Fruit fly (Drosophila melanogaster) whole organism, pupa: ENCODE measurements around the gene Atx-1.

Experiments used
- CG10348 ChIP-seq: fragments of 200-800 bp; sonication (Bioruptor generic); IDR thresholded peaks from 2 replicates; pipeline ENCODE4 v1.3.6; 2022; ENCODE audit warnings: missing biosample characterization, missing genetic modification characterization
- CG12605 ChIP-seq: fragments of 200-800 bp; sonication (Bioruptor generic); IDR thresholded peaks from 2 replicates; pipeline ENCODE4 v1.3.6; 2022; ENCODE audit warnings: missing biosample characterization, missing genetic modification characterization
- CG13204 ChIP-seq: fragments of 200-800 bp; sonication (Bioruptor generic); optimal IDR thresholded peaks from 2 replicates; lab custom pipeline; 2018; ENCODE audit warnings: missing biosample characterization, mild to moderate bottlenecking, missing genetic modification characterization, moderate library complexity
- CG14655 ChIP-seq: fragments of 200-800 bp; sonication (Bioruptor generic); optimal IDR thresholded peaks from 3 replicates; lab custom pipeline; 2017; ENCODE audit warnings: mild to moderate bottlenecking, missing biosample characterization, missing genetic modification reagents, missing genetic modification characterization
- CG15710 ChIP-seq: fragments of 200-800 bp; sonication (Bioruptor generic); optimal IDR thresholded peaks from 2 replicates; lab custom pipeline; 2018; ENCODE audit warnings: missing biosample characterization, mild to moderate bottlenecking, missing genetic modification characterization, moderate library complexity
- CG17806 ChIP-seq: fragments of 200-800 bp; sonication (Bioruptor generic); optimal IDR thresholded peaks from 2 replicates; lab custom pipeline; 2018; ENCODE audit warnings: missing biosample characterization, mild to moderate bottlenecking, missing genetic modification characterization, moderate library complexity
- CG32121 ChIP-seq: fragments of 200-800 bp; sonication (Bioruptor generic); IDR thresholded peaks from 2 replicates; pipeline ENCODE4 v1.3.6; 2022; ENCODE audit warnings: missing biosample characterization, missing genetic modification characterization
- CG34367 ChIP-seq: fragments of 200-800 bp; sonication (Bioruptor generic); optimal IDR thresholded peaks from 2 replicates; lab custom pipeline; 2018; ENCODE audit warnings: missing biosample characterization, mild to moderate bottlenecking, missing genetic modification characterization
- CG4496 ChIP-seq: fragments of 200-800 bp; sonication (Bioruptor generic); IDR thresholded peaks from 3 replicates; pipeline ENCODE4 v1.3.6; 2022; ENCODE audit warnings: missing biosample characterization, missing genetic modification characterization
- CG8159 ChIP-seq: fragments of 200-800 bp; sonication (Bioruptor generic); optimal IDR thresholded peaks from 3 replicates; lab custom pipeline; 2018; ENCODE audit warnings: missing biosample characterization, mild to moderate bottlenecking, missing genetic modification characterization, moderate library complexity
- CG8301 ChIP-seq: fragments of 200-800 bp; sonication (Bioruptor generic); optimal IDR thresholded peaks from 2 replicates; lab custom pipeline; 2018; ENCODE audit warnings: missing biosample characterization, mild to moderate bottlenecking, missing genetic modification characterization
- CG9948 ChIP-seq: fragments of 200-800 bp; sonication (Bioruptor generic); optimal IDR thresholded peaks from 2 replicates; lab custom pipeline; 2018; ENCODE audit warnings: missing biosample characterization, mild to moderate bottlenecking, missing genetic modification characterization, moderate library complexity
- D1 ChIP-seq: fragments of 200-800 bp; sonication (Bioruptor generic); optimal IDR thresholded peaks from 2 replicates; lab custom pipeline; 2018; ENCODE audit warnings: missing biosample characterization, mild to moderate bottlenecking, missing genetic modification characterization, moderate library complexity
- EcR ChIP-seq: fragments of 200-800 bp; sonication (Bioruptor generic); optimal IDR thresholded peaks from 3 replicates; lab custom pipeline; 2019; ENCODE audit warnings: missing biosample characterization, missing genetic modification characterization, mild to moderate bottlenecking, moderate library complexity, missing genetic modification reagents
- Ets98B ChIP-seq: fragments of 200-800 bp; sonication (Bioruptor generic); IDR thresholded peaks from 2 replicates; pipeline ENCODE4 v1.3.6; 2022; ENCODE audit warnings: missing biosample characterization, missing genetic modification characterization
- Pif1A ChIP-seq: fragments of 200-800 bp; sonication (Bioruptor generic); optimal IDR thresholded peaks from 3 replicates; lab custom pipeline; 2016; ENCODE audit warnings: missing biosample characterization, missing genetic modification characterization
- Pif1B ChIP-seq: fragments of 200-800 bp; sonication (Bioruptor generic); optimal IDR thresholded peaks from 3 replicates; lab custom pipeline; 2016; ENCODE audit warnings: missing biosample characterization, missing genetic modification characterization
- Snoo ChIP-seq: fragments of 200-800 bp; sonication (Bioruptor generic); optimal IDR thresholded peaks from 3 replicates; lab custom pipeline; 2017; ENCODE audit warnings: missing biosample characterization, mild to moderate bottlenecking, missing genetic modification characterization, inconsistent platforms
- fd96Ca ChIP-seq: fragments of 200-800 bp; sonication (Bioruptor generic); IDR thresholded peaks from 3 replicates; pipeline ENCODE4 v1.3.6; 2022; ENCODE audit warnings: missing biosample characterization, missing genetic modification characterization
- gl ChIP-seq: fragments of 200-800 bp; sonication (Bioruptor generic); optimal IDR thresholded peaks from 2 replicates; lab custom pipeline; 2018; ENCODE audit warnings: missing biosample characterization, mild to moderate bottlenecking, missing genetic modification characterization
- rn ChIP-seq: fragments of 200-800 bp; sonication (Bioruptor generic); IDR thresholded peaks from 2 replicates; pipeline ENCODE4 v1.3.6; 2022; ENCODE audit warnings: missing biosample characterization, missing genetic modification characterization

Gene Atx-1

dm6 chrX:6793390-6793789, 29.6 kb upstream of the Atx-1 start:
- TF ChIP-seq Pif1B (GFP tag; lab: Kevin White, UChicago) (peak; percentile 81), CG14655 (GFP tag; lab: Kevin White, UChicago) (peak; percentile 86), D1 (tag; lab: Kevin White, UChicago) (no peak), Snoo (tag; lab: Kevin White, UChicago) (peak; percentile 43), CG8159 (tag; lab: Kevin White, UChicago) (peak; percentile 52), EcR (GFP tag; lab: Kevin White, UChicago) (no peak), CG32121 (GFP tag; lab: Robert Waterston, UW) (peak; percentile 94), fd96Ca (GFP tag; lab: Robert Waterston, UW) (peak; percentile 93), CG9948 (tag; lab: Kevin White, UChicago) (peak; percentile 55), Pif1A (GFP tag; lab: Kevin White, UChicago) (peak; percentile 85), CG15710 (peak; percentile 44), CG12605 (GFP tag; lab: Robert Waterston, UW) (peak; percentile 89), CG13204 (GFP tag; lab: Kevin White, UChicago) (no peak), Ets98B (peak; percentile 93), gl (tag; lab: Kevin White, UChicago) (no peak), CG10348 (GFP tag; lab: Robert Waterston, UW) (peak; percentile 82), rn (GFP tag; lab: Robert Waterston, UW) (peak; percentile 79), CG34367 (tag; lab: Kevin White, UChicago) (peak; percentile 51), CG4496 (GFP tag; lab: Robert Waterston, UW) (peak; percentile 96), CG8301 (tag; lab: Kevin White, UChicago) (peak; percentile 84), CG17806 (peak; percentile 62)

DNA sequence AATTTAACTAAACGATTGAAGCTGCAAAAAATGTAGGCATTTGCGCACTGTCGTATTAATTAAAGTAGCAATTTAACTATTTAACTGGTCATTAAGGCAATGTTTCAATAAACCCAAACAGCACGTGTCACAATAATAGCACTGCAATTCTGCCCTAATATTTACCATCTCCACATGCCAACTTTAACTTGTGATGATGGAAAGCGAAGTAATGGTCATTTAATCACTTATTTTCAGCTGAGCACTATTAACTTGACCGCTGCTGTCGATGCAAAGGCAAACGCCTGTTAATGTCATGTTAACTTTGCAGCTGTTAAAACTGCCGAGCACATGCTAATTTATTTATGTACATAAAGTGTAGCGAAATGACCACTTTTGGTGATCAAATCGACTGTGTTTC, 28.8 kb upstream of the Atx-1 start:
- TF ChIP-seq gl (tag; lab: Kevin White, UChicago) (peak; percentile 34), CG17806 (peak; percentile 60), CG32121 (GFP tag; lab: Robert Waterston, UW) (peak; percentile 86), CG8301 (tag; lab: Kevin White, UChicago) (peak; percentile 72), CG14655 (GFP tag; lab: Kevin White, UChicago) (peak; percentile 70), rn (GFP tag; lab: Robert Waterston, UW) (peak; percentile 74), Snoo (tag; lab: Kevin White, UChicago) (peak; percentile 52), CG13204 (GFP tag; lab: Kevin White, UChicago) (no peak), CG10348 (GFP tag; lab: Robert Waterston, UW) (peak; percentile 57), CG15710 (peak; percentile 58), Ets98B (peak; percentile 91), Pif1B (GFP tag; lab: Kevin White, UChicago) (peak; percentile 64), fd96Ca (GFP tag; lab: Robert Waterston, UW) (peak; percentile 87), CG8159 (tag; lab: Kevin White, UChicago) (peak; percentile 58), CG12605 (GFP tag; lab: Robert Waterston, UW) (peak; percentile 81), D1 (tag; lab: Kevin White, UChicago) (no peak), CG9948 (tag; lab: Kevin White, UChicago) (peak; percentile 53), CG34367 (tag; lab: Kevin White, UChicago) (peak; percentile 72), CG4496 (GFP tag; lab: Robert Waterston, UW) (peak; percentile 94), EcR (GFP tag; lab: Kevin White, UChicago) (no peak), Pif1A (GFP tag; lab: Kevin White, UChicago) (peak; percentile 70)

DNA sequence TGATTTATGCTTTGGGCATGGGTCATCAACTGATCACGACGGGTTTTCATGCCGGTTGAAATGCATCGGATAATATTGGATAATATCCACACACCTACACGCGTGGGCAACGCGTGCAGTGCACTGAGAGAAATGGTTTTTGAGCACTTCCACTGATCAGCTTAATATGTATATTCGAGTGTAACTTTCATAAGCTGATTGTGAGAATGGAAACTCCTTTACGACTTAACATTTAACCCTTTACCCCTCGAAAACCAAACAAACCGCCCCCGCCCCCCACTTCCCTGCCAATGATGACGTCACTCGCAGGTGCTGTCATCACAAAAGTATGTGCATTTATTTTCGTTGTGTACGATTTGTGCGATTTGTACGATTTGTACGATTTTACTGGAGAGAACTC, 28.2 kb upstream of the Atx-1 start:
- no peak for TF ChIP-seq rn (GFP tag; lab: Robert Waterston, UW)
- no peak for TF ChIP-seq CG15710
- peak; percentile 9 for TF ChIP-seq Snoo (tag; lab: Kevin White, UChicago)
- TF ChIP-seq fd96Ca (GFP tag; lab: Robert Waterston, UW): 0 out of 3 replicates have a peak, but pooled peaks have one; percentile 22
- peak; percentile 2 for TF ChIP-seq Pif1A (GFP tag; lab: Kevin White, UChicago)
- TF ChIP-seq, all 21 proteins: peak for 3

dm6 chrX:6795987-6796691, 26.9 kb upstream of the Atx-1 start:
- TF ChIP-seq CG13204 (GFP tag; lab: Kevin White, UChicago) (no peak), CG8301 (tag; lab: Kevin White, UChicago) (no peak), gl (tag; lab: Kevin White, UChicago) (no peak)

dm6 chrX:6796972-6797371, 26.0 kb upstream of the Atx-1 start:
- no peak for TF ChIP-seq Pif1A (GFP tag; lab: Kevin White, UChicago)
- TF ChIP-seq rn (GFP tag; lab: Robert Waterston, UW): no peak
- no peak for TF ChIP-seq CG10348 (GFP tag; lab: Robert Waterston, UW)
- no peak for TF ChIP-seq gl (tag; lab: Kevin White, UChicago)
- no peak for TF ChIP-seq CG13204 (GFP tag; lab: Kevin White, UChicago)
- TF ChIP-seq CG8159 (tag; lab: Kevin White, UChicago): no peak
- TF ChIP-seq Pif1B (GFP tag; lab: Kevin White, UChicago): no peak
- TF ChIP-seq CG17806: no peak
- no peak for TF ChIP-seq CG14655 (GFP tag; lab: Kevin White, UChicago)
- TF ChIP-seq CG34367 (tag; lab: Kevin White, UChicago): no peak
